Worm (Caenorhabditis elegans): ENCODE data around the gene C03B1.1.

ce11 chrX:6360077-6360476 is 14.5 kb upstream of the C03B1.1 start:
- TF ChIP-seq unc-39 (tag; optimal IDR thresholded peaks at IDR 0.05) = no peak
- TF ChIP-seq nhr-12 (tag; optimal IDR thresholded peaks at IDR 0.05) = no peak
- TF ChIP-seq elt-1 (tag; optimal IDR thresholded peaks at IDR 0.05; ENCODE audit: borderline replicate concordance, insufficient read depth) = no peak
- TF ChIP-seq pha-4 (tag; optimal IDR thresholded peaks at IDR 0.05) = no peak
- TF ChIP-seq mep-1 (tag; optimal IDR thresholded peaks at IDR 0.05) = no peak
- no peak for TF ChIP-seq nhr-237 (tag; optimal IDR thresholded peaks at IDR 0.05)
- no peak for TF ChIP-seq unc-62 (GFP tag; optimal IDR thresholded peaks at IDR 0.05)
- TF ChIP-seq snpc-4 (tag; optimal IDR thresholded peaks at IDR 0.05) = no peak
- no peak for TF ChIP-seq unc-120 (tag; optimal IDR thresholded peaks at IDR 0.05; ENCODE audit: poor library complexity, severe bottlenecking)
- no peak for TF ChIP-seq M03D4.4 (tag; optimal IDR thresholded peaks at IDR 0.05)
- TF ChIP-seq blmp-1 (tag; optimal IDR thresholded peaks at IDR 0.05) = no peak
- TF ChIP-seq elt-3 (tag; optimal IDR thresholded peaks at IDR 0.05) = no peak
- no peak for TF ChIP-seq flh-1 (GFP tag; optimal IDR thresholded peaks at IDR 0.05)

Measured in whole organism, mixed stage, embryonic.